Fruit fly (Drosophila melanogaster): ENCODE data around the gene CG31088.

CG31088 gene

dm6 chr3R:15985762-15986214 lies 35.0 kb upstream of the CG31088 start, which contains the start of gene srp (continued):
- TF ChIP-seq GATAe (GFP tag; conservative IDR thresholded peaks at IDR 0.05) (peak; percentile 99), ci (GFP tag; IDR thresholded peaks at IDR 0.05) (0 out of 3 replicates have a peak, but pooled peaks have one; percentile 43), CG12155 (GFP tag; optimal IDR thresholded peaks at IDR 0.05) (peak; percentile 49), chinmo (GFP tag; IDR thresholded peaks at IDR 0.05; ENCODE audit: partially characterized antibody) (0 out of 4 replicates have a peak, but pooled peaks have one; percentile 42), Med (GFP tag) (peak; percentile 94), mirr (GFP tag; optimal IDR thresholded peaks at IDR 0.05) (peak; percentile 86), CG10543 (GFP tag; optimal IDR thresholded peaks at IDR 0.05) (peak; percentile 80), sens (GFP tag) (no peak), CG14014 (GFP tag; IDR thresholded peaks at IDR 0.05) (0 out of 2 replicates have a peak, but pooled peaks have one; percentile 10)

DNA sequence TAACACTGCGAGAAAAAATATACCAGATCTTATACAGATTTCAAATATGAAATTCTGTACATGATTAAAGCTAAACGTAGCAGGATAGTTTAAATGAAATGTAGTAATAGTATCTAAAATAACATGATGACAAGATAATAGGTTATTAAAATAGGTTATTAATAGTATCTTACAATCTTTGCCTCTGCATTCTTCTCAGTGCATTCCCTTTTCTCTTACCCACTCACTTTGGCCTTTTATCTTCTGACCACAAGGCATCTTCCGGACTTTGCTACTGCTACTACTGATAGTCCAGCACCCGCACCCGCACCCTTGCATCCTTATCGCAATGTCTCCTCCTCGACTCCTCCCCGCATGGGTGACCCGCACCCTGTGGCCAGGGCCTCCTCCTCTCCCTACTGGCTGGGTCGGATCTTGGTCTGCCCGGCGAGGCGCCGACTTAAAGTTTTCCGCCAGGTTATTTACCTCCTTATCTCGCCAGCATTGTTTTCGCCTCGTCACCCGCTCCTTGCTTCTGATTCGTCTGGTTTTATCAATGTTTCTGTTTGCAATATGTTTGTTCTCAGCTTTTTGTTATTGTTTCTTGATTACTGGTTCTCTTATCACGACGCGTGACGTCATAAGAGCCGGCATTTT lies 33.9 kb upstream of the CG31088 start:
- no peak for TF ChIP-seq CG31224 (GFP tag; IDR thresholded peaks at IDR 0.05)
- TF ChIP-seq CG30431 (GFP tag; optimal IDR thresholded peaks at IDR 0.05): no peak
- peak; percentile 22; the same call in 1 of the 2 replicates for TF ChIP-seq CG10366 (GFP tag; IDR thresholded peaks at IDR 0.05)
- no peak for TF ChIP-seq mld (GFP tag; IDR thresholded peaks at IDR 0.05; ENCODE audit: partially characterized antibody)
- TF ChIP-seq Ada2b (GFP tag; IDR thresholded peaks at IDR 0.05): peak; percentile 32; the same call in 1 of the 2 replicates
- TF ChIP-seq D (optimal IDR thresholded peaks at IDR 0.05): no peak
- peak; percentile 12 for TF ChIP-seq D (GFP tag; optimal IDR thresholded peaks at IDR 0.05)
- TF ChIP-seq CG31388 (GFP tag; optimal IDR thresholded peaks at IDR 0.05): no peak
- no peak for TF ChIP-seq lov (optimal IDR thresholded peaks at IDR 0.05)
- TF ChIP-seq lov (GFP tag; IDR thresholded peaks at IDR 0.05): no peak
- no peak for TF ChIP-seq dm (GFP tag; optimal IDR thresholded peaks at IDR 0.05)
- no peak for TF ChIP-seq CG8089 (GFP tag; optimal IDR thresholded peaks at IDR 0.05)
- no peak for TF ChIP-seq CG1792 (GFP tag; optimal IDR thresholded peaks at IDR 0.05)
- no peak for TF ChIP-seq pb (GFP tag; optimal IDR thresholded peaks at IDR 0.05)
- no peak for TF ChIP-seq p53 (GFP tag; optimal IDR thresholded peaks at IDR 0.05)
- peak; percentile 46 for TF ChIP-seq CG33557 (GFP tag; optimal IDR thresholded peaks at IDR 0.05)
- no peak for TF ChIP-seq CG1024 (GFP tag; IDR thresholded peaks at IDR 0.05)
- no peak for TF ChIP-seq her (GFP tag; optimal IDR thresholded peaks at IDR 0.05)
- peak; percentile 53; the same call in 1 of the 2 replicates for TF ChIP-seq seq (GFP tag; IDR thresholded peaks at IDR 0.05)
- TF ChIP-seq Blimp-1 (GFP tag; optimal IDR thresholded peaks at IDR 0.05): peak; percentile 58
- TF ChIP-seq CG14860 (GFP tag; IDR thresholded peaks at IDR 0.05; ENCODE audit: partially characterized antibody): no peak
- no peak for TF ChIP-seq Taf1 (GFP tag; IDR thresholded peaks at IDR 0.05)
- no peak for TF ChIP-seq Abd-B (GFP tag; optimal IDR thresholded peaks at IDR 0.05)
- no peak for TF ChIP-seq Scr (GFP tag; IDR thresholded peaks at IDR 0.05; ENCODE audit: partially characterized antibody)
- no peak for TF ChIP-seq stwl (tag; optimal IDR thresholded peaks at IDR 0.05)
- TF ChIP-seq gcm (GFP tag; optimal IDR thresholded peaks at IDR 0.05): peak; percentile 81
- TF ChIP-seq Ravus (GFP tag; IDR thresholded peaks at IDR 0.05): no peak
- TF ChIP-seq CG31365 (tag; optimal IDR thresholded peaks at IDR 0.05): no peak
- TF ChIP-seq CG2875 (GFP tag; optimal IDR thresholded peaks at IDR 0.05): no peak
- TF ChIP-seq CG3995 (GFP tag; optimal IDR thresholded peaks at IDR 0.05): no peak
- TF ChIP-seq Dbx (GFP tag; IDR thresholded peaks at IDR 0.05): no peak
- no peak for TF ChIP-seq CG13624 (GFP tag; optimal IDR thresholded peaks at IDR 0.05)
- TF ChIP-seq CG10431 (GFP tag; optimal IDR thresholded peaks at IDR 0.05): no peak
- TF ChIP-seq CG42726 (GFP tag; IDR thresholded peaks at IDR 0.05; ENCODE audit: partially characterized antibody): peak; percentile 54; the same call in 1 of the 2 replicates
- no peak for TF ChIP-seq CG17186 (GFP tag; optimal IDR thresholded peaks at IDR 0.05)
- no peak for TF ChIP-seq toy (GFP tag; IDR thresholded peaks at IDR 0.05)
- TF ChIP-seq CG16779 (GFP tag; IDR thresholded peaks at IDR 0.05): no peak
- TF ChIP-seq Aef1 (GFP tag; IDR thresholded peaks at IDR 0.05): no peak
- TF ChIP-seq abd-A (tag; optimal IDR thresholded peaks at IDR 0.05): no peak
- no peak for TF ChIP-seq CG11398 (GFP tag; optimal IDR thresholded peaks at IDR 0.05)
- no peak for TF ChIP-seq CG11093 (GFP tag; IDR thresholded peaks at IDR 0.05)
